Worm (Caenorhabditis elegans): ENCODE results near the gene tost-1.
A peak's percentile ranks its signal among the peaks of the same experiment; 100 is the strongest.

Gene tost-1

DNA sequence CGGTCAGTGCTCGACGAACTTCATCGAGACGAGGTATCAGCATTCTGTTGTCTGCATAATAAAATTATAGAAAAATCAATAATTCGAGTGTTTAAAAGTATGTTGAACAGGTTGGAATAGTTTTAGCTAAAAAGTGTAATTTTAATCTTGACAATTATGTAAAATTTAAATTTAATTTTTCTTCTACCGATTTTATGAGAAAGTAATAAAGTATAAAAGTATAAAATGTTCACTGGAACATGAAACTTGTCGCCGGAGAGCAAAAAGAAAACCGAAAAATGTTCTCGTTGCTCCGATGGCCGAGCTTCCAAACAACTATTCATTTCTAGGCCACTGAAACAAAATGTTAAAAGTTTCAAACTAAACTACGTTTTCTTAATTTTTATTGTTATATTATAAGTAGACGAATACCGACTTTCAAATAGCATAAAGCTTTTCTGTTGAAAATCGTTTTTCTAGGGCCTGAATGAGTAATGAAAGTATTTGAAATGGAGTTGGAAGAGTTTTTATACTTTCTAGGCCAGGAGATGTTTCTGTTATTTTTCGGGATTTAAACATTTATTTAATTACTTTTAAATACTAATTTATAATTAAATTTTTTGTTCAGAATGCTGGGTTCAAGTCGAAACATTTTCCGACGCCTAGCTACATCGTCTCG lies 16.2 kb downstream of the tost-1 start, which contains the start of the genes C35D10.10 and C35D10.5:
Gene C35D10.10, minus strand, starts transcription at position 51 of the 658 bp plus-strand sequence.
Gene C35D10.5, plus strand, starts transcription at position 608 of the 658 bp plus-strand sequence.
- TF ChIP-seq dpl-1 (GFP tag; optimal IDR thresholded peaks at IDR 0.05): peak in 2 of 3 experiments; percentile 4 to 17
- TF ChIP-seq nhr-20 (tag; optimal IDR thresholded peaks at IDR 0.05): peak; percentile 12
- TF ChIP-seq irx-1 (tag; optimal IDR thresholded peaks at IDR 0.05): peak; percentile 33
- peak; percentile 81 for TF ChIP-seq ceh-90 (tag; optimal IDR thresholded peaks at IDR 0.05)
- peak in 1 of 2 experiments; percentile 39 for TF ChIP-seq ztf-11 (tag; optimal IDR thresholded peaks at IDR 0.05)
- TF ChIP-seq efl-1 (optimal IDR thresholded peaks at IDR 0.05): no peak
- peak in 1 of 2 experiments; percentile 27 for TF ChIP-seq efl-1 (GFP tag; optimal IDR thresholded peaks at IDR 0.05 in 1 of 2)
- peak; percentile 7 for TF ChIP-seq dsc-1 (tag; optimal IDR thresholded peaks at IDR 0.05)
- peak; percentile 20 for TF ChIP-seq tbx-2 (tag; optimal IDR thresholded peaks at IDR 0.05)
- peak; percentile 48 for TF ChIP-seq nhr-90 (tag; optimal IDR thresholded peaks at IDR 0.05; ENCODE audit: poor library complexity)
- no peak for TF ChIP-seq ces-1 (GFP tag; optimal IDR thresholded peaks at IDR 0.05)
- TF ChIP-seq lir-3 (tag; optimal IDR thresholded peaks at IDR 0.05; ENCODE audit: poor library complexity): peak; percentile 62
- no peak for TF ChIP-seq lin-14 (GFP tag; optimal IDR thresholded peaks at IDR 0.05)
- TF ChIP-seq rnt-1 (tag; optimal IDR thresholded peaks at IDR 0.05): peak; percentile 8
- peak; percentile 4 for TF ChIP-seq snu-23 (GFP tag; optimal IDR thresholded peaks at IDR 0.05)
- no peak for TF ChIP-seq F16B12.6 (tag; optimal IDR thresholded peaks at IDR 0.05)
- TF ChIP-seq nhr-71 (tag; optimal IDR thresholded peaks at IDR 0.05): peak; percentile 34
- TF ChIP-seq nhr-47 (tag; optimal IDR thresholded peaks at IDR 0.05): peak; percentile 42
- TF ChIP-seq lsy-2 (tag; optimal IDR thresholded peaks at IDR 0.05): peak in 1 of 2 experiments; percentile 35
- no peak for TF ChIP-seq mdl-1 (tag; optimal IDR thresholded peaks at IDR 0.05)
- no peak for TF ChIP-seq nhr-19 (GFP tag; conservative IDR thresholded peaks at IDR 0.05)

DNA sequence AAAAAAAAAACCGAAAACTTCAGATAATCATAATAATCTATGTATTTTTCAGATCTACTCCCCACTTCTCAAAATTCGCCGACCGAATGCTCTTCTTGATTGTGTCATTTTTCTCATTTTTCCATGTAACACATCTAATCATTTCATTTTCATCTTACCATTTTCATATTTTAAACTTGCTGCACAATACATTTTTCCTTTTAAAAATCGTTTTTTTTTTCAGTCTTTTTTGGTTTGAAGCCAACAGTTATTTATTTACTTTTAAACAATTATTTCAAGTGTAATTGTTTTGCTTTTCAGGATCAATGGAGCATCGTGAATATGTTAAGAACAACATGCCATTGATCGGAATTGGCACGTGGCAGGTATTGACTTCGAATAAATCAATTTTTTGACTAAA lies 19.1 kb downstream of the tost-1 start, which contains the start of gene C35D10.6:
Gene C35D10.6, plus strand, starts transcription at position 301 of the 400 bp plus-strand sequence.
- no peak for TF ChIP-seq efl-1 (optimal IDR thresholded peaks at IDR 0.05)
- TF ChIP-seq efl-1 (GFP tag; optimal IDR thresholded peaks at IDR 0.05 in 1 of 2): peak in 1 of 2 experiments; percentile 76
- no peak for TF ChIP-seq nhr-47 (tag; optimal IDR thresholded peaks at IDR 0.05)

DNA sequence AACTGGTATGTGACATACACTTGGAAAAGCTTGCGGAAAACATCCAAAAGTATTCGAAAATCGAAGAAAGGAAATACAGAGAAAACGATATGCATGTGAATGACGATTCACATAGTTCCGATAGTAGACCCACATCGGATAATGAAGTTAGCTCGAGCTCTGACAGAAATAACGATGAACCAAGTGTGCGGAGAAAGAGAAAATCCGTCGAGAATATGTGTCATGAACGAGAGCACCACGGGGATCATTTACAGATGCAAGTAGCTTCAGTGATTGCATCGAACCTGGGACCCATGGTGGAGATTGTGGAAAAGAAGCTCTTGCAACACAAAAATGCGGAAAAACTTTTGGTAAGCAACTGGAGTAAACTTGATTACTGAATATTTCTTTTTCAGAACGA lies 21.1 kb downstream of the tost-1 start:
- TF ChIP-seq ceh-88 (GFP tag; IDR thresholded peaks at IDR 0.05) (no peak), alr-1 (tag; optimal IDR thresholded peaks at IDR 0.05; ENCODE audit: borderline replicate concordance) (no peak), swsn-7 (tag; optimal IDR thresholded peaks at IDR 0.05) (no peak), fos-1 (tag; optimal IDR thresholded peaks at IDR 0.05) (no peak), nhr-12 (tag; optimal IDR thresholded peaks at IDR 0.05) (no peak), ceh-8 (GFP tag; optimal IDR thresholded peaks at IDR 0.05) (no peak), ceh-82 (tag; optimal IDR thresholded peaks at IDR 0.05) (no peak), lir-3 (tag; optimal IDR thresholded peaks at IDR 0.05; ENCODE audit: poor library complexity) (no peak), grh-1 (GFP tag; IDR thresholded peaks at IDR 0.05) (no peak), ama-1 (optimal IDR thresholded peaks at IDR 0.05) (no peak), lin-13 (GFP tag; optimal IDR thresholded peaks at IDR 0.05) (no peak), lsy-2 (tag; optimal IDR thresholded peaks at IDR 0.05) (no peak), pqm-1 (tag; optimal IDR thresholded peaks at IDR 0.05) (no peak)

DNA sequence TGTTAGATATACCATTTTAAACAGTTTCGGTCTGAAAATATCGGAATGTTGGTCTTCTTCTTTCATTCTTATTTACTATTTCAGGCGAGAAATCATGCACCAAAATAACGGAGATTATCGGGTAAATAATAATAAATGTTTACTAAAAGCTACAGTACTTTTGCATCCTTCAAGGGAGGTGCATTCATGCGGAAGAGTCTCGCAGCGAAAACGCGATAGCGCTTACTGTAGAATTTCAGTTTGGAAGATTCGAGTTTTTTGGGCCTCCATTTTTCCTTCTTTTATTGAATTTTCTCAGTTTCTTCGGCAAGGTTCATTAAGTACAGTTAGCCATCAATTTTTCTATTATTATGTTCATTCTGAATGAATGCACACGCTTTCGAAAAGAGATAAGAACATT lies 22.0 kb downstream of the tost-1 start, which contains the start of gene C35D10.7:
Gene C35D10.7, plus strand, starts transcription at position 85 of the 400 bp plus-strand sequence.
- TF ChIP-seq mab-9 (GFP tag; IDR thresholded peaks at IDR 0.05) (no peak), ceh-88 (GFP tag; IDR thresholded peaks at IDR 0.05) (no peak), swsn-7 (tag; optimal IDR thresholded peaks at IDR 0.05) (no peak), ets-5 (GFP tag; IDR thresholded peaks at IDR 0.05) (no peak), nhr-84 (tag; optimal IDR thresholded peaks at IDR 0.05) (no peak), nhr-76 (tag; optimal IDR thresholded peaks at IDR 0.05) (no peak), C04F5.9 (tag; optimal IDR thresholded peaks at IDR 0.05) (no peak), dsc-1 (tag; optimal IDR thresholded peaks at IDR 0.05) (no peak), vab-15 (tag; optimal IDR thresholded peaks at IDR 0.05) (no peak), dpl-1 (GFP tag; optimal IDR thresholded peaks at IDR 0.05) (no peak), ztf-11 (tag; optimal IDR thresholded peaks at IDR 0.05) (no peak), lin-39 (tag; optimal IDR thresholded peaks at IDR 0.05) (no peak), skn-1 (tag; optimal IDR thresholded peaks at IDR 0.05) (no peak), lir-3 (tag; optimal IDR thresholded peaks at IDR 0.05; ENCODE audit: poor library complexity) (no peak), fkh-10 (GFP tag; optimal IDR thresholded peaks at IDR 0.05) (no peak)

Data from whole organism, L1 larva.